Fruit fly (Drosophila melanogaster) whole organism, embryonic: ENCODE data around the gene CG12177.

Source experiments
- ATbp ChIP-seq: fragments of 200-800 bp; sonication (Bioruptor generic); optimal IDR thresholded peaks from 2 replicates; lab custom pipeline; 2017; ENCODE audit warnings: missing biosample characterization, mild to moderate bottlenecking, missing genetic modification characterization, missing genetic modification reagents
- Antp ChIP-seq: fragments of 200-800 bp; sonication (Bioruptor generic); optimal IDR thresholded peaks from 3 replicates; lab custom pipeline; 2016; ENCODE audit warnings: missing biosample characterization, missing genetic modification characterization
- Awh ChIP-seq: fragments of 200-800 bp; sonication (Bioruptor generic); IDR thresholded peaks from 2 replicates; pipeline ENCODE4, ENCODE4 v1.3.6; 2022; ENCODE audit warnings: missing biosample characterization, missing genetic modification characterization
- B-H1 ChIP-seq: fragments of 200-800 bp; sonication (Bioruptor generic); IDR thresholded peaks from 3 replicates; pipeline ENCODE4 v1.3.6; 2022; ENCODE audit warnings: missing biosample characterization, missing genetic modification characterization
- CG10267 ChIP-seq: fragments of 200-800 bp; sonication (Bioruptor generic); optimal IDR thresholded peaks from 2 replicates; lab custom pipeline; 2018; ENCODE audit warnings: missing biosample characterization, mild to moderate bottlenecking, missing genetic modification characterization, moderate library complexity
- CG12071 ChIP-seq: fragments of 200-800 bp; sonication (Bioruptor generic); optimal IDR thresholded peaks from 3 replicates; lab custom pipeline; 2018; ENCODE audit warnings: missing biosample characterization, mild to moderate bottlenecking, missing genetic modification characterization
- CG12299 ChIP-seq: fragments of 200-800 bp; sonication (Bioruptor generic); optimal IDR thresholded peaks from 2 replicates; lab custom pipeline; 2018; ENCODE audit warnings: missing biosample characterization, mild to moderate bottlenecking, missing genetic modification characterization
- CG12744 ChIP-seq: fragments of 200-800 bp; sonication (Bioruptor generic); optimal IDR thresholded peaks from 2 replicates; lab custom pipeline; 2016; ENCODE audit warnings: missing biosample characterization, missing genetic modification characterization
- CG15514 ChIP-seq: fragments of 200-800 bp; sonication (Bioruptor generic); optimal IDR thresholded peaks from 3 replicates; lab custom pipeline; 2017; ENCODE audit warnings: missing biosample characterization, missing genetic modification characterization, mild to moderate bottlenecking, moderate library complexity, missing genetic modification reagents
- CG1647 ChIP-seq: fragments of 200-800 bp; sonication (Bioruptor generic); optimal IDR thresholded peaks from 3 replicates; lab custom pipeline; 2016; ENCODE audit warnings: missing biosample characterization, missing genetic modification characterization
- CG18619 ChIP-seq: fragments of 200-800 bp; sonication (Bioruptor generic); optimal IDR thresholded peaks from 3 replicates; lab custom pipeline; 2017; ENCODE audit warnings: missing biosample characterization, mild to moderate bottlenecking, missing genetic modification characterization
- CG2129 ChIP-seq: fragments of 200-800 bp; sonication (Bioruptor generic); IDR thresholded peaks from 2 replicates; pipeline ENCODE4 v1.3.6; 2022; ENCODE audit warnings: missing biosample characterization, missing genetic modification characterization; ENCODE audit not compliant: partially characterized antibody
- CG32767 ChIP-seq: fragments of 200-800 bp; sonication (Bioruptor generic); IDR thresholded peaks from 2 replicates; pipeline ENCODE4 v1.3.6; 2022; ENCODE audit warnings: missing biosample characterization, missing genetic modification characterization
- CG32772 ChIP-seq: fragments of 200-800 bp; sonication (Bioruptor generic); IDR thresholded peaks from 2 replicates; pipeline ENCODE4 v1.3.6; 2022; ENCODE audit warnings: missing biosample characterization, missing genetic modification characterization
- CG7963 ChIP-seq: fragments of 200-800 bp; sonication (Bioruptor generic); IDR thresholded peaks from 3 replicates; pipeline ENCODE4 v1.3.6; 2022; ENCODE audit warnings: missing biosample characterization, missing genetic modification characterization; ENCODE audit not compliant: partially characterized antibody
- CG8924 ChIP-seq: fragments of 200-800 bp; optimal IDR thresholded peaks from 3 replicates; lab custom pipeline; 2019; ENCODE audit warnings: missing biosample characterization, mild to moderate bottlenecking, missing genetic modification characterization, moderate library complexity
- Gsc ChIP-seq: fragments of 200-800 bp; sonication (Bioruptor generic); IDR thresholded peaks from 2 replicates; pipeline ENCODE4 v1.3.6; 2022; ENCODE audit warnings: missing biosample characterization, missing genetic modification characterization
- Hr78 ChIP-seq, 2 experiments: fragments of 200-800 bp in 1 of 2; fragments of >200 bp in 1 of 2; sonication (Bioruptor generic) in 1 of 2; optimal IDR thresholded peaks; 2 replicates each; lab custom pipeline; 2017 to 2019; ENCODE audit warnings: missing biosample characterization in 2 of 2, missing genetic modification characterization in 2 of 2, mild to moderate bottlenecking in 1 of 2, moderate library complexity in 1 of 2
- Max ChIP-seq: fragments of 200-800 bp; sonication (Bioruptor generic); optimal IDR thresholded peaks from 2 replicates; lab custom pipeline; 2016; ENCODE audit warnings: missing biosample characterization, mild to moderate bottlenecking, missing genetic modification characterization
- NFAT ChIP-seq: fragments of 200-800 bp; sonication (Bioruptor generic); IDR thresholded peaks from 2 replicates; pipeline ENCODE4 v1.3.6; 2022; ENCODE audit warnings: missing biosample characterization, missing genetic modification characterization
- Nf-YA ChIP-seq: fragments of 200-800 bp; sonication (Bioruptor generic); IDR thresholded peaks from 2 replicates; pipeline ENCODE4 v1.3.6; 2022; ENCODE audit warnings: missing biosample characterization, missing genetic modification characterization
- Scr ChIP-seq: fragments of 200-800 bp; sonication (Bioruptor generic); IDR thresholded peaks from 2 replicates; pipeline ENCODE4 v1.3.6; 2022; ENCODE audit warnings: missing biosample characterization, missing genetic modification characterization; ENCODE audit not compliant: partially characterized antibody
- Six4 ChIP-seq: fragments of 200-800 bp; sonication (Bioruptor generic); optimal IDR thresholded peaks from 2 replicates; lab custom pipeline; 2016; ENCODE audit warnings: missing biosample characterization, missing genetic modification characterization
- Sox100B ChIP-seq: fragments of 200-800 bp; sonication (Bioruptor generic); optimal IDR thresholded peaks from 3 replicates; lab custom pipeline; 2018; ENCODE audit warnings: missing biosample characterization, mild to moderate bottlenecking, missing genetic modification characterization
- Stat92E ChIP-seq, 3 experiments: fragments of >200 bp in 2 of 3; fragments of 200-800 bp in 1 of 3; sonication (Bioruptor generic) in 1 of 3; optimal IDR thresholded peaks; 2 replicates each; lab custom pipeline; 2017 to 2019; ENCODE audit warnings: missing biosample characterization in 3 of 3, missing genetic modification characterization in 3 of 3, mild to moderate bottlenecking in 1 of 3, moderate library complexity in 1 of 3
- TFAM ChIP-seq: fragments of 200-800 bp; sonication (Bioruptor generic); optimal IDR thresholded peaks from 2 replicates; lab custom pipeline; 2017; ENCODE audit warnings: missing biosample characterization, missing genetic modification characterization, inconsistent platforms
- Xbp1 ChIP-seq: fragments of 200-800 bp; sonication (Bioruptor generic); optimal IDR thresholded peaks from 3 replicates; lab custom pipeline; 2016; ENCODE audit warnings: missing biosample characterization, mild to moderate bottlenecking, missing genetic modification characterization
- bigmax ChIP-seq: fragments of 200-800 bp; sonication (Bioruptor generic); optimal IDR thresholded peaks from 2 replicates; lab custom pipeline; 2018; ENCODE audit warnings: missing biosample characterization, mild to moderate bottlenecking, missing genetic modification characterization
- cas ChIP-seq: fragments of 200-800 bp; sonication (Bioruptor generic); IDR thresholded peaks from 2 replicates; pipeline ENCODE4 v1.3.6; 2022; ENCODE audit warnings: missing biosample characterization, missing genetic modification characterization
- chm ChIP-seq: fragments of 200-800 bp; sonication (Bioruptor generic); IDR thresholded peaks from 2 replicates; pipeline ENCODE4 v1.3.6; 2022; ENCODE audit warnings: missing biosample characterization, missing genetic modification characterization
- dan ChIP-seq: fragments of 200-800 bp; sonication (Bioruptor generic); IDR thresholded peaks from 2 replicates; pipeline ENCODE4 v1.3.6; 2022; ENCODE audit warnings: missing biosample characterization, missing genetic modification characterization
- dmrt11E ChIP-seq: fragments of 200-800 bp; sonication (Bioruptor generic); optimal IDR thresholded peaks from 3 replicates; lab custom pipeline; 2018; ENCODE audit warnings: missing biosample characterization, mild to moderate bottlenecking, missing genetic modification characterization, moderate library complexity
- esg ChIP-seq: fragments of 200-800 bp; sonication (Bioruptor generic); conservative IDR thresholded peaks from 2 replicates; pipeline ENCODE4 v1.3.6; 2022; ENCODE audit warnings: missing biosample characterization, missing genetic modification characterization
- eyg ChIP-seq: fragments of 200-800 bp; sonication (Bioruptor generic); optimal IDR thresholded peaks from 3 replicates; lab custom pipeline; 2016; ENCODE audit warnings: missing biosample characterization, missing genetic modification characterization
- fd3F ChIP-seq: fragments of 200-800 bp; sonication (Bioruptor generic); optimal IDR thresholded peaks from 2 replicates; lab custom pipeline; 2018; ENCODE audit warnings: missing biosample characterization, mild to moderate bottlenecking, missing genetic modification characterization, moderate library complexity
- ftz-f1 ChIP-seq: fragments of 200-800 bp; sonication (Bioruptor generic); optimal IDR thresholded peaks from 2 replicates; lab custom pipeline; 2016; ENCODE audit warnings: missing biosample characterization, missing genetic modification characterization
- gcm ChIP-seq: fragments of 200-800 bp; sonication (Bioruptor generic); optimal IDR thresholded peaks from 2 replicates; lab custom pipeline; 2019; ENCODE audit warnings: missing biosample characterization, mild to moderate bottlenecking, missing genetic modification characterization, moderate library complexity
- gt ChIP-seq: fragments of 200-800 bp; sonication (Bioruptor generic); IDR thresholded peaks from 2 replicates; pipeline ENCODE4 v1.3.6; 2022; ENCODE audit warnings: missing biosample characterization, missing genetic modification characterization
- ind ChIP-seq: fragments of 200-800 bp; sonication (Bioruptor generic); optimal IDR thresholded peaks from 3 replicates; lab custom pipeline; 2016; ENCODE audit warnings: missing biosample characterization, missing genetic modification characterization
- kah ChIP-seq: fragments of 200-800 bp; sonication (Bioruptor generic); optimal IDR thresholded peaks from 2 replicates; lab custom pipeline; 2018; ENCODE audit warnings: missing biosample characterization, mild to moderate bottlenecking, missing genetic modification characterization
- mam ChIP-seq: fragments of 200-800 bp; sonication (Bioruptor generic); optimal IDR thresholded peaks from 3 replicates; lab custom pipeline; 2016; ENCODE audit warnings: missing biosample characterization, missing genetic modification characterization
- mld ChIP-seq: fragments of 200-800 bp; sonication (Bioruptor generic); IDR thresholded peaks from 3 replicates; pipeline ENCODE4 v1.3.6; 2022; ENCODE audit warnings: missing biosample characterization, missing genetic modification characterization; ENCODE audit not compliant: partially characterized antibody
- nerfin-1 ChIP-seq: fragments of 200-800 bp; sonication (Bioruptor generic); optimal IDR thresholded peaks from 3 replicates; lab custom pipeline; 2019; ENCODE audit warnings: missing biosample characterization, mild to moderate bottlenecking, missing genetic modification characterization, moderate library complexity
- nom ChIP-seq: fragments of 200-800 bp; sonication (Bioruptor generic); optimal IDR thresholded peaks from 2 replicates; lab custom pipeline; 2017; ENCODE audit warnings: missing biosample characterization, missing genetic modification characterization, mild to moderate bottlenecking, moderate library complexity, missing genetic modification reagents
- pros ChIP-seq: fragments of 200-800 bp; sonication (Bioruptor generic); optimal IDR thresholded peaks from 3 replicates; lab custom pipeline; 2019; ENCODE audit warnings: missing biosample characterization, mild to moderate bottlenecking, missing genetic modification characterization, moderate library complexity
- shn ChIP-seq: fragments of 200-800 bp; sonication (Bioruptor generic); optimal IDR thresholded peaks from 3 replicates; lab custom pipeline; 2016; ENCODE audit warnings: missing biosample characterization, missing genetic modification characterization
- ssp ChIP-seq: fragments of 200-800 bp; sonication (Bioruptor generic); IDR thresholded peaks from 2 replicates; pipeline ENCODE4 v1.3.6; 2022; ENCODE audit warnings: missing biosample characterization, missing genetic modification characterization
- vvl ChIP-seq: fragments of 200-800 bp; sonication (Bioruptor generic); IDR thresholded peaks from 2 replicates; pipeline ENCODE4 v1.3.6; 2022; ENCODE audit warnings: missing biosample characterization, missing genetic modification characterization
- zfh2 ChIP-seq: fragments of 200-800 bp; sonication (Bioruptor generic); optimal IDR thresholded peaks from 2 replicates; lab custom pipeline; 2016; ENCODE audit warnings: missing biosample characterization, missing genetic modification characterization

CG12177 gene

DNA sequence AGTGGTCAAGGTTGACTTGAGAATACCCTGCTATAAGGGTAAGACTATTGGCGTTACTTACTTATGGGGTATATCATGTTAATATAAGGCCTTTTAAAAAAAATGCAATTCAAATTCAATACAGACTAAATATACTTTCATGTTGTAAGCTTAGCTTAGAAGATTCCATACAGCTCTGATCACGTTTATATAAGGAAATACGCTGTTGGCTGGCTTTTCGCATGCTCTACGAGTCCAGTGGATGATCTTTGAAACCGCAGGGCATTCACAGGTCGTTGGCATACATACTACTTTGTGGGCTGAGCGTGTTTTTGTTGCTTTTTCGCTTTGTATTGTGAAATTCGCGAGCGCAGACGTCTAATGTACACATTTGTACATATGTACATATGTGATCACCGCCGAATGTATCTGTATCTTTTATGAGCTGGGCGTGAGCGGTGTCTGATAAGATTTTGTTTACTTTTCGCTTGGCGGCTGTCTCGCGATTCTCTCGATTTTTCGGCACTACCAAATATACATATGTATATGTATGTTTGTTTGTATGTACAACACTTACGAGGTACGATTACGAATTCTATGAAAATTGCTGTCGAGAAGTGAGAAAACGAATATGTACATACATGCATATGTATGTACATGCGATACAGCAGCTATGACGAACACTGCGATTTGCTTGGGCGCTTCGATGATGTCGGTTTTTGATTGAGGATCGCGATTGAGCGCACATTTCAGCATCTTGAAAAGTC is 45.9 kb downstream of the CG12177 start (continued):
- no peak for TF ChIP-seq CG7963 (GFP tag; lab: Robert Waterston, UW)
- no peak for TF ChIP-seq gt (GFP tag; lab: Robert Waterston, UW)
- TF ChIP-seq CG12071 (GFP tag; lab: Kevin White, UChicago) = peak; percentile 66
- no peak for TF ChIP-seq Hr78 (GFP tag; optimal IDR thresholded peaks at IDR 0.05; lab: Kevin White, UChicago)
- TF ChIP-seq ssp = no peak
- peak; percentile 53 for TF ChIP-seq CG12299 (tag; lab: Kevin White, UChicago)
- TF ChIP-seq Scr (GFP tag; lab: Robert Waterston, UW) = no peak
- TF ChIP-seq CG12744 (GFP tag; lab: Kevin White, UChicago) = peak; percentile 4
- TF ChIP-seq CG32772 (GFP tag; lab: Robert Waterston, UW) = no peak
- peak; percentile 10 for TF ChIP-seq Max
- no peak for TF ChIP-seq Stat92E (GFP tag; optimal IDR thresholded peaks at IDR 0.05; lab: Kevin White, UChicago)
- no peak for TF ChIP-seq Nf-YA (GFP tag; lab: Robert Waterston, UW)
- no peak for TF ChIP-seq Xbp1
- TF ChIP-seq ind = peak; percentile 8
- no peak for TF ChIP-seq vvl (GFP tag; lab: Robert Waterston, UW)
- TF ChIP-seq cas (GFP tag; lab: Robert Waterston, UW) = no peak
- TF ChIP-seq Six4 (GFP tag; lab: Kevin White, UChicago) = no peak
- TF ChIP-seq dan = no peak
- TF ChIP-seq ftz-f1 (GFP tag; lab: Kevin White, UChicago) = peak; percentile 55
- TF ChIP-seq CG15514 (GFP tag; lab: Kevin White, UChicago) = peak; percentile 55
- peak; percentile 4 for TF ChIP-seq nerfin-1 (tag; lab: Kevin White, UChicago)
- TF ChIP-seq Gsc = no peak
- peak; percentile 70 for TF ChIP-seq ATbp (GFP tag; lab: Kevin White, UChicago)
- no peak for TF ChIP-seq shn (GFP tag; lab: Kevin White, UChicago)
- no peak; the same call in 2 of the 3 replicates for TF ChIP-seq B-H1 (GFP tag; lab: Robert Waterston, UW)
- TF ChIP-seq eyg (GFP tag; lab: Kevin White, UChicago) = no peak
- TF ChIP-seq Sox100B = peak; percentile 44
- peak; percentile 4 for TF ChIP-seq gcm
- peak; percentile 6 for TF ChIP-seq CG8924
- TF ChIP-seq dmrt11E = no peak
- peak; percentile 71 for TF ChIP-seq zfh2 (GFP tag; lab: Kevin White, UChicago)
- peak; percentile 61; the same call in 1 of the 2 replicates for TF ChIP-seq Awh
- no peak for TF ChIP-seq CG1647 (GFP tag; lab: Kevin White, UChicago)
- TF ChIP-seq CG10267 (tag; lab: Kevin White, UChicago) = no peak
- peak; percentile 75 for TF ChIP-seq NFAT (GFP tag; lab: Robert Waterston, UW)
- TF ChIP-seq CG32767 (GFP tag; lab: Robert Waterston, UW) = no peak
- peak; percentile 25 for TF ChIP-seq Antp (GFP tag; lab: Kevin White, UChicago)
- TF ChIP-seq CG18619 (GFP tag; lab: Kevin White, UChicago) = peak; percentile 32
- TF ChIP-seq fd3F (GFP tag; lab: Kevin White, UChicago) = peak; percentile 28
- no peak for TF ChIP-seq kah (GFP tag; lab: Kevin White, UChicago)
- TF ChIP-seq esg (GFP tag; lab: Robert Waterston, UW) = 0 out of 2 replicates have a peak, but pooled peaks have one; percentile 17
- no peak for TF ChIP-seq mld
- TF ChIP-seq chm (GFP tag; lab: Robert Waterston, UW) = no peak
- no peak for TF ChIP-seq bigmax (GFP tag; lab: Kevin White, UChicago)
- peak; percentile 60 for TF ChIP-seq mam (GFP tag; lab: Kevin White, UChicago)
- no peak for TF ChIP-seq TFAM (GFP tag; lab: Kevin White, UChicago)
- TF ChIP-seq pros = no peak
- no peak for TF ChIP-seq CG2129
- TF ChIP-seq nom = no peak
